Fruit fly (Drosophila melanogaster): Measurements from ENCODE around the gene Sgs7.

Sgs7 gene

DNA sequence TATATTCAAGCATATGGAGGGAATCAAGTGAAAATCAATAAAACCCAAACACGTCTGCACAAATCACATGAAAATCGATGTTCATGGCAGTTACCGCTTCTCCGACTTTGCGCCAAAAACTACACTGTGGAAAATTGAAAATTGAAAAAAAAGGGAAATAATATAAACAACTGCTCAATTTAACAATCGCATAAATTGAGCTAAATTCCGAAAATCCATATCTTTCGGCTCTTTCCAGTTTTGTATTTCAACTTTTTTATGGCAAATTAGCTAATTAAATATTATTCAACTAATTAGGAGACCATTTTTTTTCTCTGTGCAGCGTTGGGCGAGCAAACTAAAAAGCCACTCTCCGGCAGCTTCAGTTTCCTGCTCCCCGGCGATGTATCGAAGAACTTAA, 25.2 kb upstream of the Sgs7 start (continued):
- no peak for TF ChIP-seq sna (GFP tag; IDR thresholded peaks at IDR 0.05; ENCODE audit: partially characterized antibody)
- TF ChIP-seq seq (GFP tag; IDR thresholded peaks at IDR 0.05) = no peak
- no peak for TF ChIP-seq CG12659 (GFP tag; optimal IDR thresholded peaks at IDR 0.05)
- TF ChIP-seq z (GFP tag; IDR thresholded peaks at IDR 0.05) = no peak
- TF ChIP-seq Rfx (GFP tag; IDR thresholded peaks at IDR 0.05) = no peak
- no peak for TF ChIP-seq CG12942 (GFP tag; optimal IDR thresholded peaks at IDR 0.05)
- TF ChIP-seq CG43689 (GFP tag; IDR thresholded peaks at IDR 0.05) = no peak
- no peak for TF ChIP-seq chif (GFP tag; optimal IDR thresholded peaks at IDR 0.05)
- no peak for TF ChIP-seq yki (optimal IDR thresholded peaks at IDR 0.05)
- peak; percentile 44 for TF ChIP-seq nmo (GFP tag; optimal IDR thresholded peaks at IDR 0.05)
- TF ChIP-seq tgo (GFP tag; IDR thresholded peaks at IDR 0.05) = no peak
- TF ChIP-seq Neu2 (GFP tag; optimal IDR thresholded peaks at IDR 0.05; ENCODE audit: borderline replicate concordance) = no peak
- TF ChIP-seq CG13287 (GFP tag; IDR thresholded peaks at IDR 0.05; ENCODE audit: partially characterized antibody) = no peak
- TF ChIP-seq Optix (GFP tag; IDR thresholded peaks at IDR 0.05) = no peak
- no peak for TF ChIP-seq Rx (GFP tag; IDR thresholded peaks at IDR 0.05)
- TF ChIP-seq Hr51 (GFP tag; optimal IDR thresholded peaks at IDR 0.05) = peak in 1 of 2 experiments; percentile 33
- no peak for TF ChIP-seq CG3163 (GFP tag; optimal IDR thresholded peaks at IDR 0.05)
- no peak for TF ChIP-seq CG6654 (GFP tag; optimal IDR thresholded peaks at IDR 0.05)
- TF ChIP-seq prd (optimal IDR thresholded peaks at IDR 0.05) = no peak
- peak; percentile 56 for TF ChIP-seq prd (GFP tag; IDR thresholded peaks at IDR 0.05)
- no peak for TF ChIP-seq CG6272 (GFP tag; IDR thresholded peaks at IDR 0.05)
- TF ChIP-seq sr (GFP tag; IDR thresholded peaks at IDR 0.05) = no peak
- no peak for TF ChIP-seq ranshi (GFP tag; IDR thresholded peaks at IDR 0.05)
- TF ChIP-seq Ets65A (GFP tag) = peak; percentile 33
- TF ChIP-seq crp (GFP tag; optimal IDR thresholded peaks at IDR 0.05) = no peak
- no peak for TF ChIP-seq fru (optimal IDR thresholded peaks at IDR 0.05)
- no peak for TF ChIP-seq MBD-R2 (GFP tag; IDR thresholded peaks at IDR 0.05)
- no peak for TF ChIP-seq CG12071 (GFP tag; optimal IDR thresholded peaks at IDR 0.05)
- no peak for TF ChIP-seq CG4617 (GFP tag; optimal IDR thresholded peaks at IDR 0.05; ENCODE audit: borderline replicate concordance)
- TF ChIP-seq dmrt11E (tag; optimal IDR thresholded peaks at IDR 0.05) = no peak
- peak; percentile 7 for TF ChIP-seq Antp (GFP tag; optimal IDR thresholded peaks at IDR 0.05)
- TF ChIP-seq CG12155 (GFP tag; optimal IDR thresholded peaks at IDR 0.05) = no peak
- TF ChIP-seq CG10959 (GFP tag; IDR thresholded peaks at IDR 0.05) = no peak
- peak; percentile 17 for TF ChIP-seq CG6254 (GFP tag; optimal IDR thresholded peaks at IDR 0.05)
- peak; percentile 62 for TF ChIP-seq CG2678 (tag; optimal IDR thresholded peaks at IDR 0.05)
- no peak for TF ChIP-seq fd3F (GFP tag; optimal IDR thresholded peaks at IDR 0.05)
- TF ChIP-seq Dp (GFP tag; optimal IDR thresholded peaks at IDR 0.05) = no peak
- TF ChIP-seq CG17359 (tag; optimal IDR thresholded peaks at IDR 0.05) = peak; percentile 49
- peak; percentile 18 for TF ChIP-seq CG15269 (tag; optimal IDR thresholded peaks at IDR 0.05)
- no peak for TF ChIP-seq CG33557 (GFP tag; optimal IDR thresholded peaks at IDR 0.05)
- TF ChIP-seq row (GFP tag; IDR thresholded peaks at IDR 0.05) = peak; percentile 53
- no peak for TF ChIP-seq Ets97D (GFP tag; optimal IDR thresholded peaks at IDR 0.05)
- TF ChIP-seq ash1 (GFP tag; optimal IDR thresholded peaks at IDR 0.05) = no peak
- no peak for TF ChIP-seq her (GFP tag; optimal IDR thresholded peaks at IDR 0.05)
- no peak for TF ChIP-seq CG14050 (GFP tag; IDR thresholded peaks at IDR 0.05)
- no peak for TF ChIP-seq Aef1 (GFP tag; IDR thresholded peaks at IDR 0.05)
- no peak for TF ChIP-seq cas (GFP tag; IDR thresholded peaks at IDR 0.05)
- no peak for TF ChIP-seq al (GFP tag; IDR thresholded peaks at IDR 0.05)
- TF ChIP-seq CG7963 (GFP tag; IDR thresholded peaks at IDR 0.05; ENCODE audit: partially characterized antibody) = no peak
- no peak for TF ChIP-seq Hey (tag; optimal IDR thresholded peaks at IDR 0.05)
- no peak for TF ChIP-seq Taf1 (GFP tag; IDR thresholded peaks at IDR 0.05)
- TF ChIP-seq CG4360 (GFP tag; IDR thresholded peaks at IDR 0.05) = no peak
- TF ChIP-seq luna (GFP tag; optimal IDR thresholded peaks at IDR 0.05) = no peak
